Worm (Caenorhabditis elegans) whole organism, L4 larva: ENCODE data around the gene nhr-128.

Source experiments
- F10B5.3 ChIP-seq: sonication (generic microtip); optimal IDR thresholded peaks from 2 replicates; lab custom pipeline; 2016; ENCODE audit warnings: mild to moderate bottlenecking, missing genetic modification characterization, missing compliant biosample characterization
- Y48G9A.11 ChIP-seq: fragments of 200-800 bp; sonication (Bioruptor generic); IDR thresholded peaks from 2 replicates; pipeline ENCODE4 v1.3.6; 2022; ENCODE audit warnings: missing genetic modification reagents, missing genetic modification characterization, missing compliant biosample characterization
- aly-2 ChIP-seq: sonication (generic microtip); optimal IDR thresholded peaks from 2 replicates; lab custom pipeline; 2018; ENCODE audit warnings: missing biosample characterization, missing genetic modification characterization
- ceh-28 ChIP-seq: fragments of 150-350 bp; optimal IDR thresholded peaks from 2 replicates; lab custom pipeline; 2014; ENCODE audit warnings: missing biosample characterization, missing genetic modification reagents, missing genetic modification characterization
- ces-1 ChIP-seq: fragments of 150-350 bp; sonication (generic microtip); optimal IDR thresholded peaks from 4 replicates; lab custom pipeline; 2014; ENCODE audit warnings: missing biosample characterization, missing genetic modification reagents, missing genetic modification characterization
- daf-8 ChIP-seq: fragments of 200-800 bp; sonication (Bioruptor generic); IDR thresholded peaks from 2 replicates; pipeline ENCODE4 v1.3.6; 2022; ENCODE audit warnings: missing genetic modification characterization, missing compliant biosample characterization
- dmd-9 ChIP-seq: fragments of 200-800 bp; sonication (Bioruptor generic); IDR thresholded peaks from 2 replicates; pipeline ENCODE4 v1.3.6; 2022; ENCODE audit warnings: missing genetic modification reagents, missing genetic modification characterization, missing compliant biosample characterization
- lsy-2 ChIP-seq, 2 experiments: fragments of 150-350 bp in 1 of 2; sonication (generic microtip) in 1 of 2; optimal IDR thresholded peaks; 2 replicates each; lab custom pipeline; 2014 to 2017; ENCODE audit warnings: missing biosample characterization in 2 of 2, missing genetic modification characterization in 2 of 2
- mxl-3 ChIP-seq: fragments of 200-800 bp; sonication (Bioruptor generic); optimal IDR thresholded peaks from 2 replicates; lab custom pipeline; 2018; ENCODE audit warnings: mild to moderate bottlenecking, missing genetic modification characterization, missing compliant biosample characterization
- nhr-11 ChIP-seq: fragments of 150-350 bp; optimal IDR thresholded peaks from 2 replicates; lab custom pipeline; 2014; ENCODE audit warnings: missing biosample characterization, missing genetic modification characterization
- nhr-42 ChIP-seq: fragments of 200-800 bp; sonication (Bioruptor generic); IDR thresholded peaks from 2 replicates; pipeline ENCODE4 v1.3.6; 2022; ENCODE audit warnings: missing genetic modification characterization, missing compliant biosample characterization
- nhr-48 ChIP-seq: sonication (generic microtip); optimal IDR thresholded peaks from 2 replicates; lab custom pipeline; 2016; ENCODE audit warnings: mild to moderate bottlenecking, missing genetic modification characterization, missing compliant biosample characterization
- pqm-1 ChIP-seq: sonication (generic microtip); optimal IDR thresholded peaks from 2 replicates; lab custom pipeline; 2017; ENCODE audit warnings: missing biosample characterization, missing genetic modification characterization
- snpc-4 ChIP-seq: fragments of 150-350 bp; optimal IDR thresholded peaks from 2 replicates; lab custom pipeline; 2014; ENCODE audit warnings: missing biosample characterization, missing genetic modification characterization

DNA sequence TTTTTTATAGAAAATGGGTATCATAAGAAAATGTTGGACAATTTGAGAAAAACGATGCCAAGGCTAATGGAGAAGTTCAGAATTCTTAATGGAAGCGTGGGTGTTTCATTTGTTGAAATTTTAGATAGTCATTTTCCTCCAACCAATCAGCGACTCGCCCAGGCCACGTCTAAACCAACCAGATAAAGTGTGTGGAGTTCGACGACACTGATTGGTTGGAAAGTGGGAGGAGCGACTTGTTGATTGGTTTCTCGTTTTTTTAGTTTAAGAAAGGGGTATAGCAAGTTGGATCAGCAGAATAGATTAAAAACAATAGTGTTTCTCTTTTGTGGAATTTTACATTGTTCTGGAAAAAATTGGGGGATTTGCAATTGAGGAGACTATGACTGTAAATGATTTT is 14.3 kb upstream of the nhr-128 start:
- TF ChIP-seq snpc-4 (no peak), dmd-9 (GFP tag; lab: Robert Waterston, UW) (no peak), nhr-48 (no peak), F10B5.3 (no peak), aly-2 (tag; lab: Kevin White, UChicago) (no peak), Y48G9A.11 (no peak), daf-8 (GFP tag; lab: Robert Waterston, UW) (no peak), ceh-28 (no peak), nhr-42 (no peak), lsy-2 (tag; optimal IDR thresholded peaks at IDR 0.05; lab: Kevin White, UChicago) (no peak), mxl-3 (no peak), pqm-1 (tag; lab: Kevin White, UChicago) (no peak), nhr-11 (tag; lab: Kevin White, UChicago) (no peak), ces-1 (no peak)
